Comparison of ENCODE assay signal across 4 fruit fly cellular contexts in the genomic region with DNA sequence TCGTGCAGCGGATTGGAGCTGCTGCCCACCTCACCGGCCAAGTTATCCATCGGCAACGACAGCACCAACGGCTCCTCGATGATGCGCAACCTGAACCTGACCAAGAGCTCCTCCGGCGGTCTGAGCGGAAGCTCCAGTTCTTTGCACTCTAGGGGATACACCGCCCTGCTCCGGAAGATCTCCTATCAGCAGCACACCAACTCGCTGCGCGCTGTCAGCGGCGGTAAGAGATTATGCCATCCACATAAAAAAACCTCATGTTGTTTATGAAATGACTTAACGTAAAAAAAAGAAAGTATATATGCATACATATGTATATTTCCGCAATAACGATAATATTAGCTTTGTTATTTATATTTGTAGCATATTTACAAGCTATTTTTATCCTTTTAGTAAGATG.
A peak's percentile ranks its signal among the peaks of the same experiment; 100 is the strongest.
TF ChIP-seq lines count a peak whose summit lies in the region.

No protein-coding gene starts in this region.

- TF ChIP-seq CTCF in whole organism, embryonic (GFP tag; optimal IDR thresholded peaks at IDR 0.05; lab: Kevin White, UChicago): no peak

TF ChIP-seq in whole organism, embryonic, 481 proteins besides CTCF, POLR2A, EP300 and RAD21:
- 0 out of 3 replicates have a peak, but pooled peaks have one; percentile 18 for TF ChIP-seq CG11456 (GFP tag; IDR thresholded peaks at IDR 0.05; lab: Robert Waterston, UW)
- no peak for TF ChIP-seq Opbp (GFP tag; IDR thresholded peaks at IDR 0.05; lab: Robert Waterston, UW; ENCODE audit: partially characterized antibody)
- TF ChIP-seq sob (GFP tag; IDR thresholded peaks at IDR 0.05; lab: Robert Waterston, UW): no peak
- TF ChIP-seq Dbx (GFP tag; IDR thresholded peaks at IDR 0.05; lab: Robert Waterston, UW): 0 out of 3 replicates have a peak, but pooled peaks have one; percentile 0
- TF ChIP-seq CG1647 (GFP tag; optimal IDR thresholded peaks at IDR 0.05; lab: Kevin White, UChicago): no peak
TF ChIP-seq in whole organism, embryonic: peak in this region for 2.

TF ChIP-seq in whole organism, prepupa, 60 proteins besides CTCF, POLR2A, EP300 and RAD21:
- no peak for TF ChIP-seq CG16779 (tag; optimal IDR thresholded peaks at IDR 0.05; lab: Kevin White, UChicago)
- no peak for TF ChIP-seq CG3032 (tag; optimal IDR thresholded peaks at IDR 0.05; lab: Kevin White, UChicago)
- peak; percentile 84 for TF ChIP-seq svp (GFP tag; lab: Kevin White, UChicago)
- no peak for TF ChIP-seq fd85E (GFP tag; optimal IDR thresholded peaks at IDR 0.05; lab: Kevin White, UChicago)
- no peak for TF ChIP-seq CG6854 (GFP tag; optimal IDR thresholded peaks at IDR 0.05; lab: Kevin White, UChicago)
- no peak for TF ChIP-seq vri (GFP tag; optimal IDR thresholded peaks at IDR 0.05; lab: Kevin White, UChicago)
- TF ChIP-seq topi (GFP tag; optimal IDR thresholded peaks at IDR 0.05; lab: Kevin White, UChicago): no peak
- no peak for TF ChIP-seq CG11762 (GFP tag; optimal IDR thresholded peaks at IDR 0.05; lab: Kevin White, UChicago; ENCODE audit: insufficient read depth)

TF ChIP-seq in whole organism, pupa, 21 proteins besides CTCF, POLR2A, EP300 and RAD21:
- peak; percentile 68 for TF ChIP-seq EcR (GFP tag; optimal IDR thresholded peaks at IDR 0.05; lab: Kevin White, UChicago)
- TF ChIP-seq CG12605 (GFP tag; IDR thresholded peaks at IDR 0.05; lab: Robert Waterston, UW): no peak
- no peak for TF ChIP-seq CG8301 (tag; optimal IDR thresholded peaks at IDR 0.05; lab: Kevin White, UChicago)
- TF ChIP-seq rn (GFP tag; IDR thresholded peaks at IDR 0.05; lab: Robert Waterston, UW): no peak
- no peak for TF ChIP-seq Pif1A (GFP tag; optimal IDR thresholded peaks at IDR 0.05; lab: Kevin White, UChicago)
TF ChIP-seq in whole organism, pupa: peak in this region for 1.

TF ChIP-seq in whole organism, wandering third instar larva, 38 proteins besides CTCF, POLR2A, EP300 and RAD21:
- no peak for TF ChIP-seq Rel (GFP tag; optimal IDR thresholded peaks at IDR 0.05; lab: Kevin White, UChicago)
- TF ChIP-seq Rel (tag; optimal IDR thresholded peaks at IDR 0.05; lab: Kevin White, UChicago): peak; percentile 77
- TF ChIP-seq tai (GFP tag; optimal IDR thresholded peaks at IDR 0.05; lab: Kevin White, UChicago): no peak
